Worm (Caenorhabditis elegans): ENCODE data around the gene F17C8.9.
A peak's percentile ranks its signal among the peaks of the same experiment; 100 is the strongest.

ce11 chrIII:4720620-4721227, 13.4 kb upstream of the F17C8.9 start, which contains the start of gene emb-5:
- TF ChIP-seq drap-1 (GFP tag; optimal IDR thresholded peaks at IDR 0.05) (peak; percentile 12), mab-5 (tag; optimal IDR thresholded peaks at IDR 0.05) (no peak), nhr-237 (tag; optimal IDR thresholded peaks at IDR 0.05) (peak; percentile 44), nhr-12 (tag; optimal IDR thresholded peaks at IDR 0.05) (no peak), blmp-1 (tag; optimal IDR thresholded peaks at IDR 0.05) (no peak), lsy-2 (tag; optimal IDR thresholded peaks at IDR 0.05) (no peak), nhr-76 (tag; optimal IDR thresholded peaks at IDR 0.05) (no peak), ztf-11 (tag; optimal IDR thresholded peaks at IDR 0.05) (no peak), unc-62 (GFP tag; optimal IDR thresholded peaks at IDR 0.05) (no peak), ces-1 (GFP tag; optimal IDR thresholded peaks at IDR 0.05) (no peak), sem-2 (GFP tag; optimal IDR thresholded peaks at IDR 0.05) (no peak), elt-3 (tag; optimal IDR thresholded peaks at IDR 0.05) (no peak), unc-39 (tag; optimal IDR thresholded peaks at IDR 0.05) (no peak)
